Worm (Caenorhabditis elegans) whole organism, young adult: ENCODE measurements around the gene col-113.

Experiments
- ama-1 ChIP-seq, 3 experiments: fragments of 150-350 bp in 1 of 3; sonication (generic microtip) in 2 of 3; optimal IDR thresholded peaks; 2 replicates each; lab custom pipeline; 2014 to 2018; ENCODE audit warnings: missing biosample characterization in 2 of 3, missing genetic modification characterization in 2 of 3, missing genetic modification reagents in 2 of 3
- gei-17 ChIP-seq: fragments of 200-800 bp; sonication (Bioruptor generic); optimal IDR thresholded peaks from 2 replicates; lab custom pipeline; 2018; ENCODE audit warnings: mild to moderate bottlenecking, missing genetic modification characterization, missing compliant biosample characterization
- nfya-1 ChIP-seq: sonication (generic microtip); optimal IDR thresholded peaks from 2 replicates; lab custom pipeline; 2017; ENCODE audit warnings: antibody characterized with exemption, missing compliant biosample characterization, missing genetic modification characterization, borderline replicate concordance; ENCODE audit not compliant: insufficient read depth
- nhr-90 ChIP-seq: sonication (generic microtip); optimal IDR thresholded peaks from 2 replicates; lab custom pipeline; 2016; ENCODE audit warnings: missing genotype, mild to moderate bottlenecking, missing genetic modification characterization, missing compliant biosample characterization
- pha-4 ChIP-seq: fragments of 150-350 bp; sonication (generic microtip); optimal IDR thresholded peaks from 2 replicates; lab custom pipeline; 2014; ENCODE audit warnings: missing biosample characterization, missing genetic modification reagents, missing genetic modification characterization

DNA sequence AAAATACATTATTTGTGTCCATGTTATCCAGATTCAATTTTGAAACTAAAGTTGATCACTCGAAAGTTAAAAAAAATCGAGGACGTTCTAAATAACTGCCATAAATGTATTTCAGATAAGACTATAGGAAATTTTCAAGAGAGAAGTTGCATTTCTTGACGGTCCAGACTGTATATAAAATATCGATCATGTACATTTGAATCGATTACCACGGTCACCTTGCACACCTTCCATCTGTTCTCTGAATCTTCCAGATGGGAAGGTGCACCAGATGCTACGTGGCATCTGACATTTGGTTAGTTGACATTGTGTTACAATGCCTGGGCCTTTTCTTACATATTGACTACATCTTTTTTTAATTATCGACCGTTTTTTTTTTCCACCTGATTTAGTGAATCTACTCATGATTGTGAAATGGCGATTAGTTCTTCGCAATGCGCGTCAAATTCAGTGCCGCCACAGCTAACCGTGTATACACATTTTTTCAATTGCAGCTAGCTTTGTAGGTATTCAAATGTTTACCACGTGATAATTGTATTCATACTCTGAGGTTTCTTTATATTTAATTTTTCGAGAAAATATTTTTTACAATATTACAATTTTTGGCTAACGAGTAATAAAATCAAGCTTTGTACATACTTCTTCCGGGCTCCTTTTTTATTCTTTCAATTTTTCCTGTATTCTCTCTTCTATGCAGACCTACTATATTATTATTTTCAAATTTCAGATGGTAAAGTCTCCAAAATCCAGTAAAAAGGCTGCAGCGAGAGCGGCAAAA, 15.9 kb upstream of the col-113 start, which contains the start of gene skr-16:
- TF ChIP-seq nfya-1, result no peak
- TF ChIP-seq ama-1 (optimal IDR thresholded peaks at IDR 0.05; lab: Kevin White, UChicago), result no peak
- no peak for TF ChIP-seq ama-1 (GFP tag; optimal IDR thresholded peaks at IDR 0.05; lab: Kevin White, UChicago)
- TF ChIP-seq gei-17 (GFP tag; lab: Kevin White, UChicago), result no peak
- TF ChIP-seq nhr-90 (tag; lab: Kevin White, UChicago), result no peak
- TF ChIP-seq pha-4, result no peak
